Worm (Caenorhabditis elegans) whole organism, L3 larva: ENCODE measurements around the gene npr-40.

Experiments used
- ZK546.5 ChIP-seq: sonication (generic microtip); optimal IDR thresholded peaks from 2 replicates; lab custom pipeline; 2017; ENCODE audit warnings: missing biosample characterization, missing genetic modification characterization
- aly-2 ChIP-seq: fragments of 150-350 bp; optimal IDR thresholded peaks from 2 replicates; lab custom pipeline; 2014; ENCODE audit warnings: missing biosample characterization, missing genetic modification characterization
- fos-1 ChIP-seq: fragments of 150-350 bp; optimal IDR thresholded peaks from 2 replicates; lab custom pipeline; 2014; ENCODE audit warnings: missing biosample characterization, missing genetic modification characterization
- nfya-1 ChIP-seq: sonication (generic microtip); optimal IDR thresholded peaks from 2 replicates; lab custom pipeline; 2017; ENCODE audit warnings: missing genetic modification characterization, mild to moderate bottlenecking, missing compliant biosample characterization, antibody characterized with exemption, moderate library complexity; ENCODE audit not compliant: insufficient read depth
- nhr-11 ChIP-seq: fragments of 150-350 bp; optimal IDR thresholded peaks from 2 replicates; lab custom pipeline; 2014; ENCODE audit warnings: missing biosample characterization, missing genetic modification characterization
- nhr-237 ChIP-seq: fragments of 150-350 bp; optimal IDR thresholded peaks from 2 replicates; lab custom pipeline; 2014; ENCODE audit warnings: missing biosample characterization, missing genetic modification characterization
- nhr-67 ChIP-seq: fragments of 150-350 bp; optimal IDR thresholded peaks from 2 replicates; lab custom pipeline; 2014; ENCODE audit warnings: missing biosample characterization, missing genetic modification characterization
- snpc-4 ChIP-seq: fragments of 150-350 bp; optimal IDR thresholded peaks from 2 replicates; lab custom pipeline; 2014; ENCODE audit warnings: missing biosample characterization, missing genetic modification characterization
- tbx-2 ChIP-seq: sonication (generic microtip); optimal IDR thresholded peaks from 2 replicates; lab custom pipeline; 2016; ENCODE audit warnings: mild to moderate bottlenecking, missing genetic modification characterization, missing compliant biosample characterization

ce11 chrX:14918538-14918937 is at the start of gene npr-40:
- TF ChIP-seq nfya-1 (tag; lab: Kevin White, UChicago) (no peak), nhr-237 (no peak), nhr-67 (tag; lab: Kevin White, UChicago) (no peak), nhr-11 (tag; lab: Kevin White, UChicago) (no peak), snpc-4 (tag; lab: Kevin White, UChicago) (no peak), fos-1 (tag; lab: Kevin White, UChicago) (no peak), aly-2 (no peak), tbx-2 (tag; lab: Kevin White, UChicago) (no peak), ZK546.5 (tag; lab: Kevin White, UChicago) (no peak)
